Fruit fly (Drosophila melanogaster) whole organism, prepupa: ENCODE measurements around the gene Dph5.

ENCODE experiments used
- CG16779 ChIP-seq: fragments of 200-800 bp; sonication (Bioruptor generic); optimal IDR thresholded peaks from 3 replicates; lab custom pipeline; 2017; ENCODE audit warnings: missing biosample characterization, mild to moderate bottlenecking, missing genetic modification characterization
- Ets96B ChIP-seq: fragments of 200-800 bp; optimal IDR thresholded peaks from 2 replicates; lab custom pipeline; 2019; ENCODE audit warnings: missing biosample characterization, mild to moderate bottlenecking, missing genetic modification characterization, moderate library complexity
- acj6 ChIP-seq: fragments of 200-800 bp; sonication (Bioruptor generic); optimal IDR thresholded peaks from 3 replicates; lab custom pipeline; 2016; ENCODE audit warnings: missing biosample characterization, missing genetic modification characterization

DNA sequence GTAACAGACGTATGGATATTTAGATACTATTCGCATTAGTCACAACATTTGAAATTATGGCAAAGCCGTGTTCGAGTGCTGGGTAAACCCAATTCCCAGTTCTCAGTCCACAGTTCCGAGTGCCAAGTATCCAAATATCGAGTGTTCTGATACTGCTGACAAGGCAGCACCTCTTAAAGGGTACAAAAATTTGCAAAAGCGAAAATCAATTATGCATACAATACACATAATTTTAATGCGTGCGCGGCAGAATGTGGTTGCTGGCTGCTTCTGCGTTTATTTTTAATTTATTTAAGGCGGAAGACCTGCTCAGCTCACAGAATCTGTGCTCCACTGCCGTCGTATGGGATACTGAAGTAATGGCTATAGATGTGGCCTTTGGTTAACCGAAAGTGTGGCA is 30.3 kb downstream of the Dph5 start:
- TF ChIP-seq Ets96B (tag; lab: Kevin White, UChicago) (no peak), CG16779 (tag; lab: Kevin White, UChicago) (no peak), acj6 (no peak)
